Worm (Caenorhabditis elegans): ENCODE measurements around the gene unc-24.

ce11 chrIV:7988385-7988784 lies 8.7 kb downstream of the unc-24 start, which contains the start of gene col-115:
- TF ChIP-seq flt-1 (GFP tag; IDR thresholded peaks at IDR 0.05), result no peak
- TF ChIP-seq ztf-29 (GFP tag; IDR thresholded peaks at IDR 0.05), result no peak
- no peak for TF ChIP-seq tab-1 (GFP tag; IDR thresholded peaks at IDR 0.05)
- TF ChIP-seq T22C8.4 (GFP tag; IDR thresholded peaks at IDR 0.05), result no peak
- TF ChIP-seq med-1 (GFP tag; optimal IDR thresholded peaks at IDR 0.05; ENCODE audit: insufficient read depth), result no peak
- TF ChIP-seq cog-1 (tag; optimal IDR thresholded peaks at IDR 0.05), result no peak
- no peak for TF ChIP-seq klf-2 (GFP tag; conservative IDR thresholded peaks at IDR 0.05)
- no peak for TF ChIP-seq ref-1 (GFP tag; conservative IDR thresholded peaks at IDR 0.05)
- no peak for TF ChIP-seq ztf-23 (GFP tag; IDR thresholded peaks at IDR 0.05)
